Worm (Caenorhabditis elegans) whole organism, mixed stage, embryonic: ENCODE measurements around the gene nhr-136.
"Not testable (repeated sequence)": the region's sequence is repeated elsewhere in the genome, so short reads cannot be mapped to it uniquely, and the experiment has no call there.

ENCODE experiments used
- bed-3 ChIP-seq: fragments of 200-800 bp; sonication (Bioruptor generic); optimal IDR thresholded peaks from 3 replicates; lab custom pipeline; 2018; ENCODE audit warnings: mild to moderate bottlenecking, missing genetic modification characterization, moderate library complexity, missing compliant biosample characterization
- ces-1 ChIP-seq: fragments of 150-350 bp; optimal IDR thresholded peaks from 2 replicates; lab custom pipeline; 2014; ENCODE audit warnings: missing biosample characterization, missing genetic modification reagents, missing genetic modification characterization
- elt-3 ChIP-seq: fragments of 150-350 bp; optimal IDR thresholded peaks from 2 replicates; lab custom pipeline; 2014; ENCODE audit warnings: missing biosample characterization, missing genetic modification characterization
- lin-13 ChIP-seq: fragments of 150-350 bp; optimal IDR thresholded peaks from 2 replicates; lab custom pipeline; 2014; ENCODE audit warnings: missing biosample characterization, missing genetic modification characterization
- mab-5 ChIP-seq: fragments of 150-350 bp; optimal IDR thresholded peaks from 2 replicates; lab custom pipeline; 2014; ENCODE audit warnings: missing biosample characterization, missing genetic modification characterization
- nhr-12 ChIP-seq: fragments of 150-350 bp; optimal IDR thresholded peaks from 2 replicates; lab custom pipeline; 2014; ENCODE audit warnings: missing biosample characterization, missing genetic modification characterization
- nhr-237 ChIP-seq: fragments of 150-350 bp; optimal IDR thresholded peaks from 2 replicates; lab custom pipeline; 2014; ENCODE audit warnings: missing biosample characterization, missing genetic modification characterization

ce11 chrV:12131157-12131556 lies 24.2 kb downstream of the nhr-136 start, which contains the start of gene enpp-1:
- TF ChIP-seq ces-1 (GFP tag; lab: Kevin White, UChicago); nhr-12 (tag; lab: Kevin White, UChicago); mab-5 (tag; lab: Kevin White, UChicago); nhr-237 (tag; lab: Kevin White, UChicago); elt-3 (tag; lab: Kevin White, UChicago); lin-13; bed-3 (GFP tag; lab: Kevin White, UChicago): not testable (repeated sequence)
